Worm (Caenorhabditis elegans) whole organism, L1 larva: ENCODE data around the gene C33F10.1.

ENCODE experiments used
- C16A3.4 ChIP-seq: fragments of 150-350 bp; optimal IDR thresholded peaks from 2 replicates; lab custom pipeline; 2014; ENCODE audit warnings: missing biosample characterization, missing genetic modification characterization
- aly-2 ChIP-seq: fragments of 150-350 bp; optimal IDR thresholded peaks from 2 replicates; lab custom pipeline; 2014; ENCODE audit warnings: missing biosample characterization, missing genetic modification characterization
- elt-2 ChIP-seq: sonication (generic microtip); optimal IDR thresholded peaks from 2 replicates; lab custom pipeline; 2016; ENCODE audit warnings: missing genetic modification characterization, mild to moderate bottlenecking, inconsistent platforms, missing compliant biosample characterization, missing genetic modification reagents
- lin-13 ChIP-seq: fragments of 150-350 bp; optimal IDR thresholded peaks from 2 replicates; lab custom pipeline; 2014; ENCODE audit warnings: missing biosample characterization, missing genetic modification reagents, missing genetic modification characterization
- nhr-12 ChIP-seq: sonication (generic microtip); optimal IDR thresholded peaks from 2 replicates; lab custom pipeline; 2017; ENCODE audit warnings: missing biosample characterization, missing genetic modification characterization
- unc-130 ChIP-seq: fragments of 150-350 bp; optimal IDR thresholded peaks from 2 replicates; lab custom pipeline; 2017; ENCODE audit warnings: missing biosample characterization, missing genetic modification characterization, inconsistent platforms

DNA sequence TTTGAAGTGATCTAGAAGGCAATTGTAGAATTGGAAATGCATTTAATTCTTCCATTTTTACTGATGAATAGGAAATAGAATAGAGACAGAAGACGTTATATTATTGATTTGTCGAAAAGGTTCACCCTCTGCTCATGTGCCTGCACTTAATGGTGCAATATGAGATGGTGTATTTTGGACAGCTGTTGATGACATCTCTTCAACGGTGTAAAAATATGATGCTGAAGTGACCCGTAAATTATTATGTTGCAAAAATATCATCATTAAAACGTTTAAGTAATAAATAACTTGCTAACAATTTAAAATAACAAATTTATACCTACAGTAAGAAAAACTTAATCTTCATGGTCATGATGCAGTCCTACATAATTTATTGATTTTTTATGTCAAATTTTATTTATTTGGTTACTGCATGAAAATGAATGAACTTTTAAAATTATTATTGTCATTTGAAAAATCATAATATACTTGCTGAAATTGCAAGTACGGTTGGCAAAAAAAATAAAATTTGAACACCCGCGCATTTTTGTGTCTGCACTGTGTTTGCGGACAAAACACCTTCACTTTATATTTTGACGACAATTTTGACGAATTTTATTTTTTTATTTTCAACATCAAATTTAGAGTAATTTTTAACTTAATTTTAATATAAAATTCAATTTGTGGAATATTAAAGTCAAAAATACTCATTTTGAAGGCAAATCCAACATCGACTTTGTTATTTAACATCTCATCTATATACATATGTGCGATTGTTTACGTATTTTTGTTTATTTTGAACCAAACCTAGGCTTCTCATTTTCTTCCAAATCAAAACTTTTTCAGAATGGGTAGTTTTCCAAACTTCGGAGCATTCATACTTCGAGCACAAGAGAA is 6.9 kb upstream of the C33F10.1 start, which contains the start of the genes fbxb-88 and tbck-1:
- TF ChIP-seq nhr-12 = no peak
- no peak for TF ChIP-seq lin-13 (GFP tag; lab: Kevin White, UChicago)
- peak; percentile 57 for TF ChIP-seq C16A3.4 (tag; lab: Kevin White, UChicago)
- peak; percentile 30 for TF ChIP-seq unc-130
- TF ChIP-seq aly-2 = no peak
- TF ChIP-seq elt-2 (tag; lab: Kevin White, UChicago) = peak; percentile 51
